Worm (Caenorhabditis elegans): Measurements from ENCODE around the gene nhr-76.

The nhr-76 gene

DNA sequence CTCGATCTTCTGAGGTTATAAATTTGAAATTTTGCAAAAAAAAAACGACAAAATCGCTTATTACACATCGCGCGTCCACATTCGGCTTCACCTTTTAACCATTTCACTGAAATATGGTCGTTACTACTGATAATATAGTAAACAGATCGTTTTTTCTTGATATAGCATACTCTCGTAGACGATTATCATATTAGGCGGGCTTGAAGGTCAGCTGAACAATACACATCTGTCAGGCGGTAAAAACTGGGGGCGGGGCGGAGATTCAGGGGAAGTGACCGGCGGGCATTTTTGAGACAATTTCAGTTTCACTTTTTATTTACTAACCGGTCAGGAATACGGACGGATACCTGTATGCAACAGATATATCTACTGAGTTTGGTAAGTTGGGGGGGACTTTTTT is 12.1 kb upstream of the nhr-76 start, which contains the start of gene C18H7.1:
TSS of gene C18H7.1 (plus strand) at position 301 of the 400 bp plus-strand sequence.
- TF ChIP-seq lin-32 (GFP tag; optimal IDR thresholded peaks at IDR 0.05) (no peak), snpc-4 (tag; optimal IDR thresholded peaks at IDR 0.05) (no peak), sptf-1 (tag; optimal IDR thresholded peaks at IDR 0.05) (no peak), elt-1 (tag; optimal IDR thresholded peaks at IDR 0.05; ENCODE audit: borderline replicate concordance, insufficient read depth) (no peak), zip-8 (tag; optimal IDR thresholded peaks at IDR 0.05) (no peak), nhr-237 (tag; optimal IDR thresholded peaks at IDR 0.05) (no peak), pha-4 (tag; optimal IDR thresholded peaks at IDR 0.05) (no peak), cnd-1 (tag; optimal IDR thresholded peaks at IDR 0.05) (no peak), blmp-1 (tag; optimal IDR thresholded peaks at IDR 0.05) (no peak), mab-5 (tag; optimal IDR thresholded peaks at IDR 0.05) (no peak)

DNA sequence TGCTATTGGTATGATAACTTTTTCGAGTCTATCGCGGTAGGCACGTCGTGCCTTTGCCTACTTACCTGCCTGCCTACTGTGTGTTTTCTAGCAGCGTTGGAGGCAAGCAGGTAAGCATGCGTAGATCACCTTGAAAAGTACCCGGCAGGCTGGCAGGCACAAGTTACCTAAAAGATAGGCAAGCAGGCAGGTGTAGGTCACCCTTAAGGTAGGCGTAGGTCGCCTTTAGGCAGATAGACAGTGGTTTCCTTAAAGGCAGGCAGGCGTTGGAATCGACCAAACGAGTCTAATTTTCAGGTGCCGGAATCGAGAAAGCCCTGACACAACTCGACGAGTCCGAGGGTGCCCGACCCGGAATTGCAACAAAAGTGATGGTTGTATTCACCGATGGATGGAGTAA is 7.6 kb upstream of the nhr-76 start:
- TF ChIP-seq mab-5 (tag; optimal IDR thresholded peaks at IDR 0.05) = no peak

DNA sequence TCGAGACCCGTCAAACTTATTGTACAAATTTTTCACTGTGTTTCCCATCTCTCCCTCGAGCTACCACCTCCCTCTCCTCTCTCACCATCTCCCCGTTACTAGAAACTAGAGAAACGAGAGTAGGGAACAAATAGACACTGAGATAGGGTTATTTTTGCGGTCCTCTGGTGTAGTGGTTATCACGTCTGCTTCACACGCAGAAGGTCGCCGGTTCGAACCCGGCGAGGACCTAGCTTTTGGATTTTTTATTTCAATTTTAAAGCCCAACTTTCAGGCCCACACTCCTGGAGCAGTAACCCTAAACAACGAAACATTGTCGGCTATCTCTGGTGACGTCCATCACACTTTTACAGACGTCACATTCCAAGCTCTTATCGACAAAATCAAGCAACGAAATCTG is 7.0 kb upstream of the nhr-76 start:
- TF ChIP-seq mab-5 (tag; optimal IDR thresholded peaks at IDR 0.05) (no peak), pha-4 (tag; optimal IDR thresholded peaks at IDR 0.05) (peak; percentile 26), ceh-83 (GFP tag; optimal IDR thresholded peaks at IDR 0.05) (peak; percentile 85), tbx-8 (GFP tag; optimal IDR thresholded peaks at IDR 0.05) (peak; percentile 72), blmp-1 (tag; optimal IDR thresholded peaks at IDR 0.05) (no peak), elt-3 (tag; optimal IDR thresholded peaks at IDR 0.05) (no peak), cnd-1 (tag; optimal IDR thresholded peaks at IDR 0.05) (peak; percentile 76), bed-3 (GFP tag; optimal IDR thresholded peaks at IDR 0.05) (peak; percentile 69), ces-1 (GFP tag; optimal IDR thresholded peaks at IDR 0.05) (peak; percentile 28), nhr-28 (tag; optimal IDR thresholded peaks at IDR 0.05) (peak; percentile 20), M03D4.4 (tag; optimal IDR thresholded peaks at IDR 0.05) (peak; percentile 86), ham-2 (GFP tag; optimal IDR thresholded peaks at IDR 0.05) (peak; percentile 68), lin-32 (GFP tag; optimal IDR thresholded peaks at IDR 0.05) (peak; percentile 81), lsy-2 (tag; optimal IDR thresholded peaks at IDR 0.05) (peak; percentile 2), nhr-237 (tag; optimal IDR thresholded peaks at IDR 0.05) (peak; percentile 8), sptf-1 (tag; optimal IDR thresholded peaks at IDR 0.05) (peak; percentile 91), nhr-2 (tag; optimal IDR thresholded peaks at IDR 0.05) (no peak), sem-2 (GFP tag; optimal IDR thresholded peaks at IDR 0.05) (peak; percentile 61), mep-1 (tag; optimal IDR thresholded peaks at IDR 0.05) (peak; percentile 29), unc-62 (GFP tag; optimal IDR thresholded peaks at IDR 0.05) (peak; percentile 5), unc-120 (tag; optimal IDR thresholded peaks at IDR 0.05; ENCODE audit: poor library complexity, severe bottlenecking) (peak; percentile 76), drap-1 (GFP tag; optimal IDR thresholded peaks at IDR 0.05) (peak; percentile 82), hlh-1 (tag; optimal IDR thresholded peaks at IDR 0.05) (no peak), unc-39 (tag; optimal IDR thresholded peaks at IDR 0.05) (no peak), elt-1 (tag; optimal IDR thresholded peaks at IDR 0.05; ENCODE audit: borderline replicate concordance, insufficient read depth) (no peak), lin-13 (tag; optimal IDR thresholded peaks at IDR 0.05) (no peak), flh-1 (GFP tag; optimal IDR thresholded peaks at IDR 0.05) (peak; percentile 70), zip-8 (tag; optimal IDR thresholded peaks at IDR 0.05) (no peak), ztf-11 (tag; optimal IDR thresholded peaks at IDR 0.05) (peak; percentile 21), ceh-39 (tag; optimal IDR thresholded peaks at IDR 0.05) (no peak), mls-2 (tag; optimal IDR thresholded peaks at IDR 0.05) (peak; percentile 78), ceh-43 (GFP tag; optimal IDR thresholded peaks at IDR 0.05) (peak; percentile 74), nhr-76 (tag; optimal IDR thresholded peaks at IDR 0.05) (no peak), snpc-4 (tag; optimal IDR thresholded peaks at IDR 0.05) (no peak), nhr-12 (tag; optimal IDR thresholded peaks at IDR 0.05) (no peak)

DNA sequence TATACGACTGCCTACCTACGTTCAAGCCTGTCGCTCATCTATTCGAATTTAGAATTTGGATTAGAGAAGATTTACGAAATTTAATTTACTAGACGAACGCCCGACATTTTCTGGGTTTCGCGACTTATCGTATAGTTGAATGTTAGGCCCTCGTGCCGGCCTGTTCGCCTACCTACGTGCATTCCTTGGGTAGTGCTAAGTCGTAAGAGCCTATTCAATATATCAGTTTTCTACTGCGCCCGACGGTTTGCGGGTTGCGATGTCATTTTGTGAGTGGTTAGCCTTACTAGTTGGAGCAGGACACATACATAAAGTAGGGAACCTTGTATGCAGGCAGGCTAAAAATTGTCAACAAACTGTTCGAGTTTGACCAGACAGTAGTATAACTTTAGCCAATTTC is 4.3 kb upstream of the nhr-76 start:
- no peak for TF ChIP-seq ceh-83 (GFP tag; optimal IDR thresholded peaks at IDR 0.05)
- TF ChIP-seq nhr-28 (tag; optimal IDR thresholded peaks at IDR 0.05) = no peak
- TF ChIP-seq ceh-43 (GFP tag; optimal IDR thresholded peaks at IDR 0.05) = no peak
- TF ChIP-seq lin-32 (GFP tag; optimal IDR thresholded peaks at IDR 0.05) = no peak
- no peak for TF ChIP-seq elt-1 (tag; optimal IDR thresholded peaks at IDR 0.05; ENCODE audit: borderline replicate concordance, insufficient read depth)
- TF ChIP-seq hlh-1 (tag; optimal IDR thresholded peaks at IDR 0.05) = no peak
- TF ChIP-seq mep-1 (tag; optimal IDR thresholded peaks at IDR 0.05) = no peak
- TF ChIP-seq ham-2 (GFP tag; optimal IDR thresholded peaks at IDR 0.05) = no peak
- no peak for TF ChIP-seq sptf-1 (tag; optimal IDR thresholded peaks at IDR 0.05)
- TF ChIP-seq blmp-1 (tag; optimal IDR thresholded peaks at IDR 0.05) = no peak
- TF ChIP-seq nhr-2 (tag; optimal IDR thresholded peaks at IDR 0.05) = no peak
- no peak for TF ChIP-seq mls-2 (tag; optimal IDR thresholded peaks at IDR 0.05)
- no peak for TF ChIP-seq unc-39 (tag; optimal IDR thresholded peaks at IDR 0.05)
